Worm (Caenorhabditis elegans) whole organism, L4 larva: ENCODE results near the gene F35A5.2.

Source experiments
- D1046.2 ChIP-seq: fragments of 200-800 bp; sonication (Bioruptor generic); IDR thresholded peaks from 2 replicates; pipeline ENCODE4 v1.3.6; 2022; ENCODE audit warnings: missing genetic modification characterization, missing compliant biosample characterization
- F10B5.3 ChIP-seq: sonication (generic microtip); optimal IDR thresholded peaks from 2 replicates; lab custom pipeline; 2016; ENCODE audit warnings: mild to moderate bottlenecking, missing genetic modification characterization, missing compliant biosample characterization
- F26F4.8 ChIP-seq: fragments of 200-800 bp; sonication (Bioruptor generic); conservative IDR thresholded peaks from 2 replicates; pipeline ENCODE4 v1.3.6; 2022; ENCODE audit warnings: missing genetic modification characterization, missing compliant biosample characterization
- Y105C5A.15 ChIP-seq: fragments of 200-800 bp; sonication (Bioruptor generic); IDR thresholded peaks from 2 replicates; pipeline ENCODE4 v1.3.6; 2022; ENCODE audit warnings: missing genetic modification characterization, missing compliant biosample characterization
- Y48G9A.11 ChIP-seq: fragments of 200-800 bp; sonication (Bioruptor generic); IDR thresholded peaks from 2 replicates; pipeline ENCODE4 v1.3.6; 2022; ENCODE audit warnings: missing genetic modification reagents, missing genetic modification characterization, missing compliant biosample characterization
- Y75B8A.6 ChIP-seq: fragments of 200-800 bp; sonication (Bioruptor generic); IDR thresholded peaks from 2 replicates; pipeline ENCODE4 v1.3.6; 2022; ENCODE audit warnings: missing genetic modification reagents, missing genetic modification characterization, missing compliant biosample characterization
- ama-1 ChIP-seq: fragments of 150-350 bp; optimal IDR thresholded peaks from 2 replicates; lab custom pipeline; 2014; ENCODE audit warnings: inconsistent platforms, mixed read lengths
- attf-4 ChIP-seq: sonication (generic microtip); optimal IDR thresholded peaks from 3 replicates; lab custom pipeline; 2017; ENCODE audit warnings: missing biosample characterization, missing genetic modification characterization
- ceh-20 ChIP-seq: fragments of 200-800 bp; sonication (Bioruptor generic); IDR thresholded peaks from 2 replicates; pipeline ENCODE4 v1.3.6; 2022; ENCODE audit warnings: missing genetic modification reagents, missing genetic modification characterization, missing compliant biosample characterization
- ceh-32 ChIP-seq: sonication (generic microtip); optimal IDR thresholded peaks from 2 replicates; lab custom pipeline; 2016; ENCODE audit warnings: mild to moderate bottlenecking, missing genetic modification characterization, missing compliant biosample characterization; ENCODE audit not compliant: poor library complexity
- ceh-62 ChIP-seq: sonication (generic microtip); optimal IDR thresholded peaks from 2 replicates; lab custom pipeline; 2017; ENCODE audit warnings: missing biosample characterization, missing genetic modification characterization
- ceh-82 ChIP-seq: sonication (generic microtip); optimal IDR thresholded peaks from 2 replicates; lab custom pipeline; 2017; ENCODE audit warnings: missing biosample characterization, missing genetic modification characterization
- cey-2 ChIP-seq: sonication (generic microtip); optimal IDR thresholded peaks from 3 replicates; lab custom pipeline; 2017; ENCODE audit warnings: missing genetic modification characterization, mild to moderate bottlenecking, missing compliant biosample characterization, antibody characterized with exemption, borderline replicate concordance; ENCODE audit not compliant: insufficient read depth
- ctbp-1 ChIP-seq: fragments of 200-800 bp; sonication (Bioruptor generic); IDR thresholded peaks from 2 replicates; pipeline ENCODE4 v1.3.6; 2022; ENCODE audit warnings: missing genetic modification reagents, missing genetic modification characterization, missing compliant biosample characterization
- dmd-8 ChIP-seq: fragments of 200-800 bp; sonication (Bioruptor generic); IDR thresholded peaks from 2 replicates; pipeline ENCODE4 v1.3.6; 2022; ENCODE audit warnings: missing genetic modification characterization, missing compliant biosample characterization
- dmd-9 ChIP-seq: fragments of 200-800 bp; sonication (Bioruptor generic); IDR thresholded peaks from 2 replicates; pipeline ENCODE4 v1.3.6; 2022; ENCODE audit warnings: missing genetic modification reagents, missing genetic modification characterization, missing compliant biosample characterization
- dpl-1 ChIP-seq: fragments of 150-350 bp; optimal IDR thresholded peaks from 2 replicates; lab custom pipeline; 2014; ENCODE audit warnings: missing biosample characterization, missing genetic modification reagents, missing genetic modification characterization
- egl-27 ChIP-seq: sonication (generic microtip); optimal IDR thresholded peaks from 3 replicates; lab custom pipeline; 2017; ENCODE audit warnings: missing biosample characterization, missing genetic modification reagents, missing genetic modification characterization
- egl-43 ChIP-seq: fragments of 200-800 bp; sonication (Bioruptor generic); IDR thresholded peaks from 2 replicates; pipeline ENCODE4 v1.3.6; 2022; ENCODE audit warnings: missing genetic modification reagents, missing genetic modification characterization, missing compliant biosample characterization
- gei-8 ChIP-seq: fragments of 200-800 bp; sonication (Bioruptor generic); optimal IDR thresholded peaks from 2 replicates; lab custom pipeline; 2018; ENCODE audit warnings: mild to moderate bottlenecking, missing genetic modification characterization, missing compliant biosample characterization
- hif-1 ChIP-seq, 2 experiments: sonication (generic microtip); optimal IDR thresholded peaks; 2 replicates each; lab custom pipeline; 2016 to 2017; ENCODE audit warnings: missing compliant biosample characterization in 2 of 2, missing genetic modification characterization in 2 of 2, missing genetic modification reagents in 2 of 2, missing genotype in 2 of 2, mild to moderate bottlenecking in 1 of 2
- hlh-30 ChIP-seq: sonication (generic microtip); optimal IDR thresholded peaks from 2 replicates; lab custom pipeline; 2017; ENCODE audit warnings: antibody characterized with exemption, mild to moderate bottlenecking, missing genetic modification characterization, missing compliant biosample characterization; ENCODE audit not compliant: insufficient read depth
- hmg-1.1 ChIP-seq: fragments of 200-800 bp; sonication (Bioruptor generic); IDR thresholded peaks from 2 replicates; pipeline ENCODE4 v1.3.6; 2022; ENCODE audit warnings: missing genetic modification reagents, missing genetic modification characterization, missing compliant biosample characterization
- jun-1 ChIP-seq: fragments of 150-350 bp; optimal IDR thresholded peaks from 2 replicates; lab custom pipeline; 2014; ENCODE audit warnings: missing biosample characterization, missing genetic modification reagents, missing genetic modification characterization
- lin-15B ChIP-seq: fragments of 150-350 bp; sonication (generic microtip); optimal IDR thresholded peaks from 3 replicates; lab custom pipeline; 2014; ENCODE audit warnings: missing biosample characterization, missing genetic modification characterization
- lir-3 ChIP-seq: sonication (generic microtip); optimal IDR thresholded peaks from 2 replicates; lab custom pipeline; 2016; ENCODE audit warnings: mild to moderate bottlenecking, missing genetic modification characterization, missing compliant biosample characterization
- lsy-2 ChIP-seq, 2 experiments: fragments of 150-350 bp in 1 of 2; sonication (generic microtip) in 1 of 2; optimal IDR thresholded peaks; 2 replicates each; lab custom pipeline; 2014 to 2017; ENCODE audit warnings: missing biosample characterization in 2 of 2, missing genetic modification characterization in 2 of 2
- madf-9 ChIP-seq: fragments of 200-800 bp; sonication (Bioruptor generic); conservative IDR thresholded peaks from 2 replicates; pipeline ENCODE4 v1.3.6; 2022; ENCODE audit warnings: missing genetic modification reagents, missing genetic modification characterization, missing compliant biosample characterization
- mdl-1 ChIP-seq, 2 experiments: fragments of 150-350 bp in 1 of 2; sonication (generic microtip) in 1 of 2; optimal IDR thresholded peaks; 2 replicates each; lab custom pipeline; 2014 to 2017; ENCODE audit warnings: missing biosample characterization in 2 of 2, missing genetic modification characterization in 2 of 2
- mes-2 ChIP-seq: sonication (generic microtip); optimal IDR thresholded peaks from 2 replicates; lab custom pipeline; 2016; ENCODE audit warnings: missing genotype, mild to moderate bottlenecking, missing genetic modification characterization, missing compliant biosample characterization; ENCODE audit not compliant: poor library complexity, severe bottlenecking
- mxl-2 ChIP-seq: fragments of 200-800 bp; sonication (Bioruptor generic); conservative IDR thresholded peaks from 2 replicates; pipeline ENCODE4 v1.3.6; 2022; ENCODE audit warnings: missing genetic modification reagents, missing genetic modification characterization, missing compliant biosample characterization
- nhr-10 ChIP-seq: fragments of 150-350 bp; optimal IDR thresholded peaks from 2 replicates; lab custom pipeline; 2014; ENCODE audit warnings: missing biosample characterization, missing genetic modification characterization
- nhr-11 ChIP-seq: fragments of 150-350 bp; optimal IDR thresholded peaks from 2 replicates; lab custom pipeline; 2014; ENCODE audit warnings: missing biosample characterization, missing genetic modification characterization
- nhr-25 ChIP-seq: sonication (generic microtip); optimal IDR thresholded peaks from 2 replicates; lab custom pipeline; 2017; ENCODE audit warnings: missing genetic modification characterization, mild to moderate bottlenecking, missing compliant biosample characterization, antibody characterized with exemption, moderate library complexity, borderline replicate concordance; ENCODE audit not compliant: insufficient read depth
- nhr-28 ChIP-seq: fragments of 150-350 bp; optimal IDR thresholded peaks from 2 replicates; lab custom pipeline; 2014; ENCODE audit warnings: missing biosample characterization, missing genetic modification characterization
- nhr-41 ChIP-seq: fragments of 200-800 bp; sonication (Bioruptor generic); IDR thresholded peaks from 2 replicates; pipeline ENCODE4 v1.3.6; 2022; ENCODE audit warnings: missing genetic modification reagents, missing genetic modification characterization, missing compliant biosample characterization
- nhr-6 ChIP-seq: fragments of 150-350 bp; optimal IDR thresholded peaks from 2 replicates; lab custom pipeline; 2014; ENCODE audit warnings: missing biosample characterization, missing genetic modification characterization
- pha-4 ChIP-seq, 2 experiments: fragments of 150-350 bp in 1 of 2; fragments of 200-800 bp in 1 of 2; sonication (Bioruptor generic) in 1 of 2; IDR thresholded peaks in 1 of 2; optimal IDR thresholded peaks in 1 of 2; 2 replicates each; pipeline versions ENCODE4 v1.3.6 to Lab custom; 2014 to 2022; ENCODE audit warnings: missing genetic modification characterization in 2 of 2, missing genetic modification reagents in 2 of 2, missing biosample characterization in 1 of 2, missing compliant biosample characterization in 1 of 2
- php-3 ChIP-seq: fragments of 200-800 bp; sonication (Bioruptor generic); IDR thresholded peaks from 2 replicates; pipeline ENCODE4 v1.3.6; 2022; ENCODE audit warnings: missing genetic modification reagents, missing genetic modification characterization, missing compliant biosample characterization
- snpc-1.2 ChIP-seq: fragments of 200-800 bp; sonication (Bioruptor generic); IDR thresholded peaks from 2 replicates; pipeline ENCODE4 v1.3.6; 2022; ENCODE audit warnings: missing genetic modification reagents, missing genetic modification characterization, missing compliant biosample characterization
- snpc-4 ChIP-seq: fragments of 150-350 bp; optimal IDR thresholded peaks from 2 replicates; lab custom pipeline; 2014; ENCODE audit warnings: missing biosample characterization, missing genetic modification characterization
- spr-3 ChIP-seq: fragments of 200-800 bp; sonication (Bioruptor generic); optimal IDR thresholded peaks from 2 replicates; lab custom pipeline; 2018; ENCODE audit warnings: mild to moderate bottlenecking, missing genetic modification characterization, missing compliant biosample characterization
- tag-97 ChIP-seq: fragments of 200-800 bp; sonication (Bioruptor generic); IDR thresholded peaks from 2 replicates; pipeline ENCODE4 v1.3.6; 2022; ENCODE audit warnings: missing genetic modification characterization, missing compliant biosample characterization
- unc-39 ChIP-seq: sonication (generic microtip); optimal IDR thresholded peaks from 2 replicates; lab custom pipeline; 2017; ENCODE audit warnings: missing biosample characterization, missing genetic modification characterization
- unc-62 ChIP-seq, 3 experiments: fragments of 150-350 bp in 1 of 3; sonication (generic microtip); optimal IDR thresholded peaks in 2 of 3; peaks in 1 of 3; 1 replicate in 1 of 3; 2 replicates in 2 of 3; lab custom pipeline; 2014 to 2017; ENCODE audit warnings: missing biosample characterization in 3 of 3, missing genetic modification characterization in 3 of 3, missing genetic modification reagents in 3 of 3, missing genotype in 1 of 3
- vab-7 ChIP-seq: fragments of 200-800 bp; sonication (Bioruptor generic); IDR thresholded peaks from 2 replicates; pipeline ENCODE4 v1.3.6; 2022; ENCODE audit warnings: missing genetic modification reagents, missing genetic modification characterization, missing compliant biosample characterization
- zfp-2 ChIP-seq: sonication (generic microtip); optimal IDR thresholded peaks from 2 replicates; lab custom pipeline; 2016; ENCODE audit warnings: mild to moderate bottlenecking, missing genetic modification characterization, missing compliant biosample characterization
- zip-2 ChIP-seq: fragments of 150-350 bp; optimal IDR thresholded peaks from 2 replicates; lab custom pipeline; 2014; ENCODE audit warnings: missing biosample characterization, missing genetic modification characterization
- ztf-11 ChIP-seq: fragments of 150-350 bp; optimal IDR thresholded peaks from 2 replicates; lab custom pipeline; 2014; ENCODE audit warnings: missing biosample characterization, missing genetic modification characterization
- ztf-7 ChIP-seq: fragments of 150-350 bp; optimal IDR thresholded peaks from 2 replicates; lab custom pipeline; 2014; ENCODE audit warnings: missing biosample characterization, missing genetic modification characterization

The F35A5.2 gene

DNA sequence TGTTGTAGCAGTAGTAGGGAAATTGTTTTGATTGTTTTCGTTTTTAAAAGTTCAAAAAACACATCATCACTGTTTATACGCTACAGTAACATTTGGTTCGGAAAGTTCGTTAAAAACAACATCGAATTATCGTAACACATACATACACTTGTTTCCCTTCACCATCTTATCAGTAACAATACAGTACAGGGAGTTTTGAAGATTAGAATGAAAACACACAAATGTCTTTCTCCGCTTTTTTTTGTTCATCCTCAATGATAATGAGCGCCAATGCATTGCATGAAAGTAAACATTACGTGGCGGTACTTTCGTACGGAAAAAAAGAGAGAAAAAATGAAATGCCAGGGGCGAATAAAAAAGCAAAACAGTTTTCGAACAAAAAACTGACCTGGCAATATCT is 24.7 kb downstream of the F35A5.2 start (continued):
- TF ChIP-seq nhr-25 (tag; lab: Kevin White, UChicago): no peak
- no peak for TF ChIP-seq D1046.2 (GFP tag; lab: Robert Waterston, UW)
- no peak for TF ChIP-seq hlh-30 (tag; lab: Kevin White, UChicago)
- TF ChIP-seq ceh-82 (tag; lab: Kevin White, UChicago): no peak
- peak in 1 of 2 experiments; percentile 37 for TF ChIP-seq lsy-2 (tag; optimal IDR thresholded peaks at IDR 0.05; lab: Kevin White, UChicago)
- peak; percentile 63; the same call in 1 of the 2 replicates for TF ChIP-seq php-3 (GFP tag; lab: Robert Waterston, UW)
- TF ChIP-seq unc-39 (tag; lab: Kevin White, UChicago): no peak
- TF ChIP-seq ctbp-1 (GFP tag; lab: Robert Waterston, UW): no peak
- TF ChIP-seq nhr-41 (GFP tag; lab: Robert Waterston, UW): no peak
- TF ChIP-seq zfp-2: no peak
- TF ChIP-seq Y48G9A.11 (GFP tag; lab: Robert Waterston, UW): no peak
- no peak for TF ChIP-seq Y75B8A.6 (GFP tag; lab: Robert Waterston, UW)
- no peak for TF ChIP-seq ama-1 (lab: Kevin White, UChicago)
- no peak for TF ChIP-seq madf-9 (GFP tag; lab: Robert Waterston, UW)
- no peak for TF ChIP-seq egl-43 (GFP tag; lab: Robert Waterston, UW)
- no peak for TF ChIP-seq ceh-20 (GFP tag; lab: Robert Waterston, UW)
- TF ChIP-seq attf-4 (tag; lab: Kevin White, UChicago): no peak
- peak in 1 of 2 experiments; percentile 23 for TF ChIP-seq unc-62 (GFP tag; optimal IDR thresholded peaks at IDR 0.05 in 1 of 2; lab: Kevin White, UChicago)
- no peak for TF ChIP-seq unc-62 (tag; optimal IDR thresholded peaks at IDR 0.05; lab: Kevin White, UChicago)
- TF ChIP-seq ceh-62 (tag; lab: Kevin White, UChicago): no peak
- TF ChIP-seq dpl-1 (GFP tag; lab: Kevin White, UChicago): no peak
- no peak for TF ChIP-seq mxl-2 (GFP tag; lab: Robert Waterston, UW)
- TF ChIP-seq mdl-1 (tag; optimal IDR thresholded peaks at IDR 0.05; lab: Kevin White, UChicago): peak in 1 of 2 experiments; percentile 19
- no peak for TF ChIP-seq F10B5.3 (tag; lab: Kevin White, UChicago)
- no peak for TF ChIP-seq hmg-1.1 (GFP tag; lab: Robert Waterston, UW)
- TF ChIP-seq tag-97 (GFP tag; lab: Robert Waterston, UW): no peak
- no peak for TF ChIP-seq hif-1 (tag; optimal IDR thresholded peaks at IDR 0.05; lab: Kevin White, UChicago)
- TF ChIP-seq nhr-6: no peak
- no peak for TF ChIP-seq gei-8 (GFP tag; lab: Kevin White, UChicago)
- TF ChIP-seq dmd-8 (GFP tag; lab: Robert Waterston, UW): no peak
- no peak for TF ChIP-seq pha-4 (GFP tag; IDR thresholded peaks at IDR 0.05; lab: Robert Waterston, UW)
- peak; percentile 29 for TF ChIP-seq pha-4 (tag; optimal IDR thresholded peaks at IDR 0.05; lab: Kevin White, UChicago)
- no peak for TF ChIP-seq dmd-9
- TF ChIP-seq lir-3: no peak
- TF ChIP-seq F26F4.8: no peak
- TF ChIP-seq spr-3 (GFP tag; lab: Kevin White, UChicago): no peak
- no peak for TF ChIP-seq snpc-1.2
- no peak for TF ChIP-seq Y105C5A.15 (GFP tag; lab: Robert Waterston, UW)
- no peak for TF ChIP-seq snpc-4 (tag; lab: Kevin White, UChicago)
- TF ChIP-seq nhr-10 (tag; lab: Kevin White, UChicago): no peak
- no peak for TF ChIP-seq zip-2 (tag; lab: Kevin White, UChicago)
- no peak for TF ChIP-seq vab-7 (GFP tag; lab: Robert Waterston, UW)
- TF ChIP-seq cey-2 (tag; lab: Kevin White, UChicago): no peak
- no peak for TF ChIP-seq lin-15B (tag; lab: Kevin White, UChicago)
- TF ChIP-seq ceh-32 (tag; lab: Kevin White, UChicago): no peak
- TF ChIP-seq jun-1 (tag; lab: Kevin White, UChicago): no peak
- no peak for TF ChIP-seq nhr-11 (tag; lab: Kevin White, UChicago)
- TF ChIP-seq ztf-7 (tag; lab: Kevin White, UChicago): no peak
- TF ChIP-seq ztf-11 (tag; lab: Kevin White, UChicago): no peak
- TF ChIP-seq egl-27: no peak
- peak; percentile 96 for TF ChIP-seq nhr-28 (tag; lab: Kevin White, UChicago)
- TF ChIP-seq mes-2 (tag; lab: Kevin White, UChicago): peak; percentile 25
